Worm (Caenorhabditis elegans) whole organism, L3 larva: ENCODE results near the gene srh-2.

Source experiments
- R02D3.7 ChIP-seq: fragments of 150-350 bp; optimal IDR thresholded peaks from 2 replicates; lab custom pipeline; 2014; ENCODE audit warnings: missing biosample characterization, missing genetic modification characterization
- ZK546.5 ChIP-seq: sonication (generic microtip); optimal IDR thresholded peaks from 2 replicates; lab custom pipeline; 2017; ENCODE audit warnings: missing biosample characterization, missing genetic modification characterization
- aly-2 ChIP-seq: fragments of 150-350 bp; optimal IDR thresholded peaks from 2 replicates; lab custom pipeline; 2014; ENCODE audit warnings: missing biosample characterization, missing genetic modification characterization
- ama-1 ChIP-seq: fragments of 150-350 bp; optimal IDR thresholded peaks from 2 replicates; lab custom pipeline; 2018
- ceh-16 ChIP-seq: sonication (generic microtip); optimal IDR thresholded peaks from 2 replicates; lab custom pipeline; 2017; ENCODE audit warnings: missing biosample characterization, missing genetic modification characterization
- ceh-28 ChIP-seq: fragments of 150-350 bp; optimal IDR thresholded peaks from 2 replicates; lab custom pipeline; 2014; ENCODE audit warnings: missing biosample characterization, missing genetic modification reagents, missing genetic modification characterization
- ceh-82 ChIP-seq: fragments of 150-350 bp; optimal IDR thresholded peaks from 2 replicates; lab custom pipeline; 2014; ENCODE audit warnings: missing biosample characterization, missing genetic modification characterization
- ceh-9 ChIP-seq: sonication (generic microtip); optimal IDR thresholded peaks from 2 replicates; lab custom pipeline; 2018; ENCODE audit warnings: missing biosample characterization, missing genetic modification characterization
- daf-12 ChIP-seq: fragments of 150-350 bp; optimal IDR thresholded peaks from 2 replicates; lab custom pipeline; 2014; ENCODE audit warnings: missing biosample characterization, missing genetic modification reagents, missing genetic modification characterization
- egl-27 ChIP-seq: sonication (generic microtip); optimal IDR thresholded peaks from 4 replicates; lab custom pipeline; 2017; ENCODE audit warnings: missing biosample characterization, missing genetic modification reagents, missing genetic modification characterization
- elt-1 ChIP-seq: fragments of 150-350 bp; optimal IDR thresholded peaks from 2 replicates; lab custom pipeline; 2014; ENCODE audit warnings: missing biosample characterization, missing genetic modification characterization
- elt-2 ChIP-seq: sonication (generic microtip); optimal IDR thresholded peaks from 2 replicates; lab custom pipeline; 2016; ENCODE audit warnings: missing genetic modification reagents, mild to moderate bottlenecking, missing genetic modification characterization, missing compliant biosample characterization
- elt-3 ChIP-seq, 3 experiments: fragments of 150-350 bp in 1 of 3; sonication (generic microtip) in 2 of 3; optimal IDR thresholded peaks; 2 replicates in 2 of 3; 4 replicates in 1 of 3; lab custom pipeline; 2014 to 2017; ENCODE audit warnings: missing biosample characterization in 3 of 3, missing genetic modification characterization in 3 of 3
- fkh-2 ChIP-seq: fragments of 150-350 bp; optimal IDR thresholded peaks from 2 replicates; lab custom pipeline; 2014; ENCODE audit warnings: missing biosample characterization, missing genetic modification reagents, missing genetic modification characterization
- fos-1 ChIP-seq: fragments of 150-350 bp; optimal IDR thresholded peaks from 2 replicates; lab custom pipeline; 2014; ENCODE audit warnings: missing biosample characterization, missing genetic modification characterization
- hmg-11 ChIP-seq: sonication (generic microtip); optimal IDR thresholded peaks from 2 replicates; lab custom pipeline; 2016; ENCODE audit warnings: missing genetic modification characterization, missing compliant biosample characterization
- jun-1 ChIP-seq: fragments of 150-350 bp; optimal IDR thresholded peaks from 2 replicates; lab custom pipeline; 2014; ENCODE audit warnings: missing biosample characterization, missing genetic modification reagents, missing genetic modification characterization
- lin-15B ChIP-seq: fragments of 150-350 bp; optimal IDR thresholded peaks from 2 replicates; lab custom pipeline; 2014; ENCODE audit warnings: missing biosample characterization, missing genetic modification characterization
- lin-39 ChIP-seq: fragments of 150-350 bp; optimal IDR thresholded peaks from 2 replicates; lab custom pipeline; 2018; ENCODE audit warnings: missing biosample characterization, missing genetic modification reagents, missing genetic modification characterization
- lsy-12 ChIP-seq: sonication (generic microtip); optimal IDR thresholded peaks from 2 replicates; lab custom pipeline; 2016; ENCODE audit warnings: mild to moderate bottlenecking, missing genetic modification characterization, missing compliant biosample characterization
- mdl-1 ChIP-seq: fragments of 150-350 bp; optimal IDR thresholded peaks from 2 replicates; lab custom pipeline; 2014; ENCODE audit warnings: missing biosample characterization, missing genetic modification characterization
- mml-1 ChIP-seq: fragments of 150-350 bp; sonication (generic microtip); optimal IDR thresholded peaks from 3 replicates; lab custom pipeline; 2014; ENCODE audit warnings: missing biosample characterization, missing genetic modification characterization
- nfya-1 ChIP-seq: sonication (generic microtip); optimal IDR thresholded peaks from 2 replicates; lab custom pipeline; 2017; ENCODE audit warnings: missing genetic modification characterization, mild to moderate bottlenecking, missing compliant biosample characterization, antibody characterized with exemption, moderate library complexity; ENCODE audit not compliant: insufficient read depth
- nhr-11 ChIP-seq: fragments of 150-350 bp; optimal IDR thresholded peaks from 2 replicates; lab custom pipeline; 2014; ENCODE audit warnings: missing biosample characterization, missing genetic modification characterization
- nhr-23 ChIP-seq: fragments of 150-350 bp; optimal IDR thresholded peaks from 2 replicates; lab custom pipeline; 2014; ENCODE audit warnings: missing biosample characterization, missing genetic modification reagents, missing genetic modification characterization
- nhr-237 ChIP-seq: fragments of 150-350 bp; optimal IDR thresholded peaks from 2 replicates; lab custom pipeline; 2014; ENCODE audit warnings: missing biosample characterization, missing genetic modification characterization
- nhr-25 ChIP-seq: sonication (generic microtip); optimal IDR thresholded peaks from 2 replicates; lab custom pipeline; 2017; ENCODE audit warnings: missing biosample characterization, missing genetic modification characterization
- nhr-28 ChIP-seq: fragments of 150-350 bp; optimal IDR thresholded peaks from 2 replicates; lab custom pipeline; 2014; ENCODE audit warnings: missing biosample characterization, missing genetic modification characterization
- nhr-43 ChIP-seq: sonication (generic microtip); optimal IDR thresholded peaks from 2 replicates; lab custom pipeline; 2016; ENCODE audit warnings: mild to moderate bottlenecking, missing genetic modification characterization, missing compliant biosample characterization; ENCODE audit not compliant: poor library complexity, severe bottlenecking
- nhr-67 ChIP-seq: fragments of 150-350 bp; optimal IDR thresholded peaks from 2 replicates; lab custom pipeline; 2014; ENCODE audit warnings: missing biosample characterization, missing genetic modification characterization
- nhr-76 ChIP-seq: fragments of 150-350 bp; sonication (generic microtip); optimal IDR thresholded peaks from 5 replicates; lab custom pipeline; 2014; ENCODE audit warnings: missing biosample characterization, missing genetic modification characterization
- nhr-77 ChIP-seq: fragments of 150-350 bp; optimal IDR thresholded peaks from 2 replicates; lab custom pipeline; 2014; ENCODE audit warnings: missing biosample characterization, missing genetic modification characterization
- pha-4 ChIP-seq: fragments of 150-350 bp; optimal IDR thresholded peaks from 2 replicates; lab custom pipeline; 2014; ENCODE audit warnings: missing biosample characterization, missing genetic modification reagents, missing genetic modification characterization
- pqm-1 ChIP-seq: fragments of 150-350 bp; optimal IDR thresholded peaks from 2 replicates; lab custom pipeline; 2017; ENCODE audit warnings: missing biosample characterization, missing genetic modification characterization, inconsistent platforms
- sea-2 ChIP-seq: fragments of 150-350 bp; sonication (generic microtip); optimal IDR thresholded peaks from 4 replicates; lab custom pipeline; 2014; ENCODE audit warnings: missing biosample characterization, missing genetic modification reagents, missing genetic modification characterization
- skn-1 ChIP-seq: fragments of 150-350 bp; optimal IDR thresholded peaks from 2 replicates; lab custom pipeline; 2014; ENCODE audit warnings: missing biosample characterization, missing genetic modification characterization
- tbx-2 ChIP-seq: sonication (generic microtip); optimal IDR thresholded peaks from 2 replicates; lab custom pipeline; 2016; ENCODE audit warnings: mild to moderate bottlenecking, missing genetic modification characterization, missing compliant biosample characterization
- unc-39 ChIP-seq: sonication (generic microtip); optimal IDR thresholded peaks from 4 replicates; lab custom pipeline; 2017; ENCODE audit warnings: missing biosample characterization, missing genetic modification characterization
- unc-62 ChIP-seq: fragments of 150-350 bp; sonication (generic microtip); optimal IDR thresholded peaks from 4 replicates; lab custom pipeline; 2014; ENCODE audit warnings: missing biosample characterization, missing genetic modification reagents, missing genetic modification characterization
- ztf-11 ChIP-seq: fragments of 150-350 bp; optimal IDR thresholded peaks from 2 replicates; lab custom pipeline; 2014; ENCODE audit warnings: missing biosample characterization, missing genetic modification characterization
- ztf-4 ChIP-seq: fragments of 150-350 bp; optimal IDR thresholded peaks from 2 replicates; lab custom pipeline; 2014; ENCODE audit warnings: missing biosample characterization, missing genetic modification characterization

Gene srh-2

ce11 chrV:719731-720130 lies 8.4 kb upstream of the srh-2 start, which contains the start of gene srbc-40:
TSS of gene srbc-40 (minus strand) at chrV:719831.
- TF ChIP-seq sea-2 (GFP tag; lab: Kevin White, UChicago) (no peak), daf-12 (tag; lab: Kevin White, UChicago) (no peak), nhr-237 (tag; lab: Kevin White, UChicago) (no peak), ZK546.5 (no peak), elt-2 (no peak), elt-3 (tag; optimal IDR thresholded peaks at IDR 0.05; lab: Kevin White, UChicago) (no peak), egl-27 (tag; lab: Kevin White, UChicago) (no peak), nhr-67 (tag; lab: Kevin White, UChicago) (no peak), ceh-9 (tag; lab: Kevin White, UChicago) (no peak), nhr-11 (tag; lab: Kevin White, UChicago) (no peak), ceh-82 (tag; lab: Kevin White, UChicago) (no peak), hmg-11 (no peak), ceh-16 (tag; lab: Kevin White, UChicago) (no peak), mdl-1 (no peak), jun-1 (tag; lab: Kevin White, UChicago) (no peak), nhr-28 (no peak)
- TF ChIP-seq, all 47 proteins: peak for 0

DNA sequence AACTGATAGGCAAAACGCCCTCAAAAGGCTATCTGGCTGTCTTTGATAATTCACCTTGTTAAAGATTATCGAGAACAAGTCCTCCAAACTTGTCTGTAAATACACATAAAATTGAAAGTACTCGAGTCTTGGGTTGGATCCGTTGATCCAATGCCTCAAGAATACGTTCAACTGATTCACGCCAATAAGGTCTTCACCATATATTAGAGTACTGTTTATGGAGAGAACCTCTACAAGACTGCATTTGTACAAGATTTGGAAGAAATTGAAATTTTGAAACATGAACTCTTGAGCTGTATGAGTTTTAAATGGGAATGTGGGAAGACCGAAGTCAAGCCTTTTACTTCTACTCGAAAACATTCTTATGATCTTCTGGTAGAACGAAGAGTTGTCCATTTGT lies 5.2 kb upstream of the srh-2 start:
- TF ChIP-seq lin-39 (tag; lab: Kevin White, UChicago): no peak

ce11 chrV:723895-724352 lies 4.2 kb upstream of the srh-2 start, which contains the start of gene fbxb-72:
TSS of gene fbxb-72 (minus strand) at chrV:723952.
- TF ChIP-seq nhr-28: peak; percentile 36
- TF ChIP-seq nhr-67 (tag; lab: Kevin White, UChicago): peak; percentile 14
- peak; percentile 93 for TF ChIP-seq aly-2 (tag; lab: Kevin White, UChicago)
- TF ChIP-seq nhr-23: peak; percentile 78
- TF ChIP-seq skn-1 (tag; lab: Kevin White, UChicago): peak; percentile 94
- peak; percentile 68 for TF ChIP-seq nfya-1
- TF ChIP-seq ztf-4: peak; percentile 66
- TF ChIP-seq elt-2: peak; percentile 76
- no peak for TF ChIP-seq nhr-237 (tag; lab: Kevin White, UChicago)
- peak; percentile 85 for TF ChIP-seq tbx-2 (tag; lab: Kevin White, UChicago)
- TF ChIP-seq egl-27 (tag; lab: Kevin White, UChicago): no peak
- TF ChIP-seq nhr-76 (tag; lab: Kevin White, UChicago): peak; percentile 43
- TF ChIP-seq nhr-11 (tag; lab: Kevin White, UChicago): peak; percentile 2
- TF ChIP-seq mml-1 (tag; lab: Kevin White, UChicago): no peak
- peak; percentile 94 for TF ChIP-seq pqm-1 (tag; lab: Kevin White, UChicago)
- TF ChIP-seq ceh-28 (tag; lab: Kevin White, UChicago): no peak
- TF ChIP-seq pha-4: peak; percentile 55
- TF ChIP-seq elt-3 (tag; optimal IDR thresholded peaks at IDR 0.05; lab: Kevin White, UChicago): peak in 1 of 3 experiments; percentile 4
- no peak for TF ChIP-seq fos-1 (tag; lab: Kevin White, UChicago)
- no peak for TF ChIP-seq elt-1 (tag; lab: Kevin White, UChicago)
- no peak for TF ChIP-seq lin-15B (tag; lab: Kevin White, UChicago)
- peak; percentile 97 for TF ChIP-seq nhr-43 (tag; lab: Kevin White, UChicago)
- TF ChIP-seq lsy-12 (tag; lab: Kevin White, UChicago): peak; percentile 49
- TF ChIP-seq ama-1 (lab: Kevin White, UChicago): peak; percentile 99
- no peak for TF ChIP-seq fkh-2 (tag; lab: Kevin White, UChicago)
- peak; percentile 51 for TF ChIP-seq nhr-77 (tag; lab: Kevin White, UChicago)
- TF ChIP-seq jun-1 (tag; lab: Kevin White, UChicago): peak; percentile 59
- TF ChIP-seq unc-39 (tag; lab: Kevin White, UChicago): no peak
- no peak for TF ChIP-seq ztf-11 (tag; lab: Kevin White, UChicago)
- TF ChIP-seq nhr-25: peak; percentile 3
- TF ChIP-seq mdl-1: no peak
- TF ChIP-seq unc-62 (GFP tag; lab: Kevin White, UChicago): no peak
- TF ChIP-seq R02D3.7: peak; percentile 24
- TF ChIP-seq lin-39 (tag; lab: Kevin White, UChicago): peak; percentile 37
